Worm (Caenorhabditis elegans): Measurements from ENCODE around the gene egg-2.

The egg-2 gene

DNA sequence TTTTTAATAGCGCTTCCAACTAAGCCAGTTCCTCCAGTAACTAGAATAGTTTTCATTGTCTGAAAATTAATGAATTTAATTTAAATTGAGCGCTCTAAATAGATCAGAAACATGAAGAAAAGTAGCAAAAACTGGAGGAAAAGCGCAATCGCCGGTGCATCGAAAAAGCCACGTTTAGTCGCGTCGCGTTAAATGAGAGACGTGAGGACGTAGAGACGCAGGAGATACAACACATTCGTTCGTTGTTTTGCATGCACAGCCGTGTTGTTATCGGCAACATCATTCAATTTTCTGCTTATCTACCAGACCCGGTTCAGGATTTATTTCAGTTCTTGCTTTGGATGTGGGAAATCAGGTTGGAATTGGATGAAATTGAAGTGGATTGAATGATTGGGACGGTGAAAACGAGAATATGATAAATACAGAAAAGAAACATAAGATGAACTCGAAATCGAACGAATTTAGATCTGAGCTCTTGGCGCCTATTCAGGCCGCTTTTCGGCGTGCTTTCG is 7.1 kb upstream of the egg-2 start, which contains the start of gene ger-1:
TSS of gene ger-1 (minus strand) at position 93 of the 512 bp plus-strand sequence.
- TF ChIP-seq saeg-2 (GFP tag; IDR thresholded peaks at IDR 0.05) (no peak), ztf-11 (tag; optimal IDR thresholded peaks at IDR 0.05) (no peak), mes-2 (tag; optimal IDR thresholded peaks at IDR 0.05; ENCODE audit: poor library complexity, severe bottlenecking) (peak; percentile 56), hlh-11 (tag; optimal IDR thresholded peaks at IDR 0.05) (no peak), lin-13 (GFP tag; optimal IDR thresholded peaks at IDR 0.05) (no peak), tra-1 (GFP tag; IDR thresholded peaks at IDR 0.05) (no peak), aha-1 (tag) (peak; percentile 39), gei-8 (GFP tag; optimal IDR thresholded peaks at IDR 0.05) (no peak), zfp-3 (GFP tag; conservative IDR thresholded peaks at IDR 0.05) (no peak), hif-1 (tag; optimal IDR thresholded peaks at IDR 0.05) (no peak), ceh-28 (tag; optimal IDR thresholded peaks at IDR 0.05) (no peak), nhr-77 (tag; optimal IDR thresholded peaks at IDR 0.05) (no peak), sdz-12 (GFP tag; optimal IDR thresholded peaks at IDR 0.05) (no peak)

DNA sequence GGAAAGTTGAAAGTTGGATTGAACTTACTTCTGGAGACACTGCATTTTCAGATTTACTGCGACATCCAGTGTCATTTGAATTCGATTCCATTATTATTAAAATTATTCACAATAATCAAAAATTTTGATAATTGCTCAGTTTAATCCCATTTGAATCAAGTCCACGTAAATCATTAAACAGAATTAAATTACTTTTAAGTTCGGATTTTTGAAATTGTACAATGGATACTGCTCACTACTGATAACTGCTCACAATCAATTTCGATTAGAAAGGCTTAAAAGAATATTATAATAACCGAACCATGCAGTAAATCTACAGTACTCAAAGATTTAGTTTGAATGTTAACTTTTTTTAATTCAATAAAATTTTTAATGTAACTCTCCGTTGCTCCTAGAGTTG is 3.8 kb upstream of the egg-2 start, which contains the start of gene R01H2.4:
TSS of gene R01H2.4 (minus strand) at position 101 of the 400 bp plus-strand sequence.
- TF ChIP-seq nhr-42 (GFP tag; IDR thresholded peaks at IDR 0.05) (no peak), nhr-25 (tag; optimal IDR thresholded peaks at IDR 0.05; ENCODE audit: borderline replicate concordance, insufficient read depth) (no peak), lin-39 (tag; optimal IDR thresholded peaks at IDR 0.05) (no peak), tra-1 (GFP tag; IDR thresholded peaks at IDR 0.05) (no peak)

DNA sequence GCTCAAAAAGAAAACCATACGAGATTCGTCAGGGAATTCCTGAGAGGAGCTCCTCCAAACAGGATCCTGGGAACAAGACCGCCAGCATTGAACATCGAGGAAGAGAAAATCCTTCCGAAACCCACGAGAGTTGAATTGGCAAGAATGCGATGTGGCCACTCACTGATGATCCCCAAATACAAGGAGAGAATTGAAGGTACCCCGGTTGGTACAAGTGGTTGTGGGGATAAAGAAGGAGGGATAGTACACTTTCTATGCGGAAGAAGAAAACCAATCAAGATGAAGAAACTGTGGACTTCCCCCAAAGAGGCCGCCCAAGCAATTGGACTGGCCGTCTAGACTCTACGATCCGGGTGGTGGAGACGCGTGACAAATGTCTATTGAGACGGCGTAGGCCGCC is 2.7 kb upstream of the egg-2 start:
- no peak for TF ChIP-seq ztf-7 (tag; optimal IDR thresholded peaks at IDR 0.05)
- no peak for TF ChIP-seq ZK546.5 (tag; optimal IDR thresholded peaks at IDR 0.05)
- no peak for TF ChIP-seq Y5F2A.4 (GFP tag; optimal IDR thresholded peaks at IDR 0.05)
- TF ChIP-seq aha-1 (tag): peak; percentile 93
- no peak for TF ChIP-seq nhr-42 (GFP tag; IDR thresholded peaks at IDR 0.05)
- TF ChIP-seq lsy-2 (tag; optimal IDR thresholded peaks at IDR 0.05): no peak

DNA sequence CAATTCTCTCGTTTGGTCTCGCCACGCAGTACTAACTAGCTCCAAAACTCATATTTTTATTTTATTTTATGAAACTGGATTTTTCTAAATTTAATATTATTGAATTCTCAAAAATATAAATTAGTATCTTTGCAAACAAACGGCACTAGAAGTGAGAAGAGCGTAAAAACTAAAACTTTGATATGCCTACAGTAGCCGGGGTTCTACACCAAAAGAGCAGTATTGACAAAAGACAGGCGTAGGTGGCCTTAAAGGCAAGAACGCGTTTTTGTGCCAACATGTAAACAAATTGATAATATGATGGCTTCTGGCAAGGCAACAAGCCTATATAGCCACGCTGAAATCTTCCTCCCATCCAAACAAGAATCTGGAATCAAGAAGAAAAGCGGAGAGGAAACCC is 2.2 kb upstream of the egg-2 start, which contains the start of gene R01H2.1:
TSS of gene R01H2.1 (plus strand) at position 301 of the 400 bp plus-strand sequence.
- TF ChIP-seq ZK546.5 (tag; optimal IDR thresholded peaks at IDR 0.05): no peak
- TF ChIP-seq lin-1 (GFP tag; IDR thresholded peaks at IDR 0.05): no peak
- TF ChIP-seq daf-8 (GFP tag; IDR thresholded peaks at IDR 0.05): no peak
- TF ChIP-seq nhr-102 (tag; optimal IDR thresholded peaks at IDR 0.05): no peak
- no peak for TF ChIP-seq dpl-1 (GFP tag; optimal IDR thresholded peaks at IDR 0.05)

DNA sequence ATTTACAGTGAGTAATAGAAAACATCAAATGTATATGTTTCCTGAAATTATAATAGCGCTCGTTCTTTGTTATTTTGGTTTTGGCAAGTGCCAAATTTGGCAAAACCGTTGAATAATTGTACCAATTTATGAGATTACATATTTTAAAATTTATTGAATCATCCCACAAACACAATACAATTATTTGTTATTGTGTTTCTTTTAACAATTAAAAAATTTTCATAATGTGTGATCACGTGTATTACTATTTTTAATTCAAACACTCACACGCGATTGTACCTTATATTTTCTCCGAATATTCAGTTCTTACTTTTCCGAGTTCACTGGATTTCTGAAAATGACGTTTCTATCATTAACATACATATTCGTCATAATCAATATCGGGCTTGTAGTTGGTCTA is 4.1 kb downstream of the egg-2 start, which contains the start of gene R01H2.2:
TSS of gene R01H2.2 (plus strand) at position 301 of the 400 bp plus-strand sequence.
- no peak for TF ChIP-seq gei-8 (GFP tag; optimal IDR thresholded peaks at IDR 0.05)
- no peak for TF ChIP-seq egl-27 (tag; optimal IDR thresholded peaks at IDR 0.05)
- no peak for TF ChIP-seq lin-15B (tag; optimal IDR thresholded peaks at IDR 0.05)
- no peak for TF ChIP-seq ces-1 (GFP tag; optimal IDR thresholded peaks at IDR 0.05)

DNA sequence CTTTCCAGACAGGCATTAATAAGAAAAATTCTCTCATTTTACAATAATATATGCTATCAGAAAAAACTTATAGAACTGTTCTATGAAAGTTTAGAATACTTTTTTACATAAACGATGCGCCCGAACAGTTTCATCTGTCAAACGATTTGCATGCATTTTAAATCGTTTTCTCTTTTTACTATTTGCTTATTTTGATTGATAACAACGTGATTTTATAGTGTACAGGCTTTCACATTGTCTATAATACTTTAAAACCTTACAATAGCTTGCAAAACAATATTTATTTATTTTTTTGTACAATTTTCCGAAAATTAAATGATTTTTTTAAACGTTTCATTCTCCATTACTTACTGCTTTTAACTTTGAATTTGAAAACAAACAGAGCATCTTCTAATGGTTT is 14.7 kb downstream of the egg-2 start, which contains the start of gene R01H2.7:
TSS of gene R01H2.7 (minus strand) at position 101 of the 400 bp plus-strand sequence.
- TF ChIP-seq ZK337.2 (GFP tag; IDR thresholded peaks at IDR 0.05): no peak

All from whole organism, L4 larva.